Worm (Caenorhabditis elegans) whole organism, L1 larva: ENCODE results near the gene nhr-148.
"Not testable (repeated sequence)": the region's sequence is repeated elsewhere in the genome, so short reads cannot be mapped to it uniquely, and the experiment has no call there.

Source experiments
- C04F5.9 ChIP-seq: sonication (generic microtip); optimal IDR thresholded peaks from 2 replicates; lab custom pipeline; 2016; ENCODE audit warnings: missing genetic modification characterization, missing compliant biosample characterization
- F16B12.6 ChIP-seq: fragments of 150-350 bp; optimal IDR thresholded peaks from 2 replicates; lab custom pipeline; 2014; ENCODE audit warnings: missing biosample characterization, missing genetic modification characterization
- Y116A8C.19 ChIP-seq: sonication (generic microtip); optimal IDR thresholded peaks from 2 replicates; lab custom pipeline; 2016; ENCODE audit warnings: missing compliant biosample characterization, missing genetic modification characterization, borderline replicate concordance
- aha-1 ChIP-seq: fragments of 150-350 bp; optimal IDR thresholded peaks from 2 replicates; lab custom pipeline; 2014; ENCODE audit warnings: missing biosample characterization, missing genetic modification characterization
- alr-1 ChIP-seq: fragments of 200-800 bp; sonication (Bioruptor generic); optimal IDR thresholded peaks from 2 replicates; lab custom pipeline; 2018; ENCODE audit warnings: borderline replicate concordance, mild to moderate bottlenecking, missing genetic modification characterization, missing compliant biosample characterization
- ama-1 ChIP-seq: fragments of 150-350 bp; optimal IDR thresholded peaks from 2 replicates; lab custom pipeline; 2014
- ceh-82 ChIP-seq, 3 experiments: fragments of 150-350 bp in 1 of 3; sonication (generic microtip) in 2 of 3; optimal IDR thresholded peaks; 2 replicates each; lab custom pipeline; 2014 to 2017; ENCODE audit warnings: missing biosample characterization in 3 of 3, missing genetic modification characterization in 3 of 3
- ceh-88 ChIP-seq: fragments of 200-800 bp; sonication (Bioruptor generic); IDR thresholded peaks from 2 replicates; pipeline ENCODE4 v1.3.6; 2022; ENCODE audit warnings: missing genetic modification characterization, missing compliant biosample characterization
- dpl-1 ChIP-seq, 3 experiments: fragments of 150-350 bp in 2 of 3; sonication (generic microtip) in 1 of 3; optimal IDR thresholded peaks; 2 replicates each; lab custom pipeline; 2014 to 2017; ENCODE audit warnings: missing biosample characterization in 3 of 3, missing genetic modification characterization in 3 of 3, missing genetic modification reagents in 3 of 3
- dsc-1 ChIP-seq: sonication (generic microtip); optimal IDR thresholded peaks from 2 replicates; lab custom pipeline; 2016; ENCODE audit warnings: mild to moderate bottlenecking, missing genetic modification characterization, missing compliant biosample characterization
- efl-1 ChIP-seq, 4 experiments: fragments of 150-350 bp; optimal IDR thresholded peaks in 3 of 4; peaks in 1 of 4; 1 replicate in 1 of 4; 2 replicates in 3 of 4; lab custom pipeline; 2014; ENCODE audit warnings: missing biosample characterization in 2 of 4, missing genetic modification characterization in 2 of 4, missing genetic modification reagents in 2 of 4
- elt-3 ChIP-seq, 6 experiments: fragments of 150-350 bp in 1 of 6; sonication (generic microtip); optimal IDR thresholded peaks; 2 replicates each; lab custom pipeline; 2017 to 2018; ENCODE audit warnings: missing biosample characterization in 6 of 6, missing genetic modification characterization in 6 of 6, inconsistent platforms in 1 of 6
- ets-5 ChIP-seq: fragments of 200-800 bp; sonication (Bioruptor generic); IDR thresholded peaks from 2 replicates; pipeline ENCODE4 v1.3.6; 2022; ENCODE audit warnings: missing genetic modification characterization, missing compliant biosample characterization
- fkh-4 ChIP-seq: sonication (generic microtip); optimal IDR thresholded peaks from 2 replicates; lab custom pipeline; 2016; ENCODE audit warnings: missing compliant biosample characterization, missing genetic modification characterization, borderline replicate concordance
- fkh-8 ChIP-seq: sonication (generic microtip); optimal IDR thresholded peaks from 2 replicates; lab custom pipeline; 2016; ENCODE audit warnings: mild to moderate bottlenecking, missing genetic modification characterization, missing compliant biosample characterization
- hlh-17 ChIP-seq: fragments of 200-800 bp; sonication (Bioruptor generic); optimal IDR thresholded peaks from 2 replicates; lab custom pipeline; 2018; ENCODE audit warnings: missing genetic modification characterization, mild to moderate bottlenecking, missing compliant biosample characterization, moderate library complexity, borderline replicate concordance
- irx-1 ChIP-seq: sonication (generic microtip); optimal IDR thresholded peaks from 2 replicates; lab custom pipeline; 2016; ENCODE audit warnings: missing genetic modification characterization, missing compliant biosample characterization
- jun-1 ChIP-seq: fragments of 150-350 bp; optimal IDR thresholded peaks from 2 replicates; lab custom pipeline; 2014; ENCODE audit warnings: missing biosample characterization, missing genetic modification reagents, missing genetic modification characterization
- lin-14 ChIP-seq: fragments of 200-800 bp; sonication (Bioruptor generic); optimal IDR thresholded peaks from 2 replicates; lab custom pipeline; 2018; ENCODE audit warnings: mild to moderate bottlenecking, missing genetic modification characterization, moderate library complexity, missing compliant biosample characterization
- lin-15B ChIP-seq: fragments of 150-350 bp; sonication (generic microtip); optimal IDR thresholded peaks from 3 replicates; lab custom pipeline; 2014; ENCODE audit warnings: missing biosample characterization, missing genetic modification characterization
- mdl-1 ChIP-seq, 2 experiments: fragments of 150-350 bp; optimal IDR thresholded peaks; 2 replicates each; lab custom pipeline; 2014 to 2017; ENCODE audit warnings: missing biosample characterization in 2 of 2, missing genetic modification characterization in 2 of 2, inconsistent platforms in 1 of 2
- nhr-19 ChIP-seq: fragments of 200-800 bp; sonication (Bioruptor generic); conservative IDR thresholded peaks from 2 replicates; pipeline ENCODE4 v1.3.6; 2022; ENCODE audit warnings: missing genetic modification characterization, missing compliant biosample characterization
- nhr-28 ChIP-seq: fragments of 150-350 bp; optimal IDR thresholded peaks from 2 replicates; lab custom pipeline; 2014; ENCODE audit warnings: missing biosample characterization, missing genetic modification characterization
- nhr-85 ChIP-seq: sonication (generic microtip); peaks from one replicate; lab custom pipeline; 2016; ENCODE audit warnings: missing genetic modification characterization, inconsistent platforms, missing compliant biosample characterization
- pax-3 ChIP-seq: fragments of 200-800 bp; sonication (Bioruptor generic); optimal IDR thresholded peaks from 2 replicates; lab custom pipeline; 2018; ENCODE audit warnings: mild to moderate bottlenecking, missing genetic modification characterization, moderate library complexity, missing compliant biosample characterization
- rnt-1 ChIP-seq: sonication (generic microtip); optimal IDR thresholded peaks from 2 replicates; lab custom pipeline; 2016; ENCODE audit warnings: mild to moderate bottlenecking, missing genetic modification characterization, moderate library complexity, missing compliant biosample characterization
- sptf-1 ChIP-seq: fragments of 150-350 bp; optimal IDR thresholded peaks from 2 replicates; lab custom pipeline; 2014; ENCODE audit warnings: missing biosample characterization, missing genetic modification characterization
- swsn-7 ChIP-seq: sonication (generic microtip); optimal IDR thresholded peaks from 2 replicates; lab custom pipeline; 2016; ENCODE audit warnings: missing genetic modification characterization, missing compliant biosample characterization
- unc-98 ChIP-seq: fragments of 200-800 bp; sonication (Bioruptor generic); IDR thresholded peaks from 2 replicates; pipeline ENCODE4 v1.3.6; 2022; ENCODE audit warnings: missing genetic modification characterization, missing compliant biosample characterization
- vab-15 ChIP-seq: sonication (generic microtip); optimal IDR thresholded peaks from 2 replicates; lab custom pipeline; 2017; ENCODE audit warnings: missing genotype, mild to moderate bottlenecking, missing genetic modification characterization, missing compliant biosample characterization
- xbp-1 ChIP-seq: sonication (generic microtip); optimal IDR thresholded peaks from 2 replicates; lab custom pipeline; 2016; ENCODE audit warnings: missing genetic modification characterization, missing compliant biosample characterization
- ztf-11 ChIP-seq, 2 experiments: sonication (generic microtip); optimal IDR thresholded peaks; 2 replicates each; lab custom pipeline; 2016 to 2017; ENCODE audit warnings: missing genetic modification characterization in 2 of 2, missing biosample characterization in 1 of 2, missing compliant biosample characterization in 1 of 2

The nhr-148 gene

ce11 chrV:7345494-7345893, 3.5 kb downstream of the nhr-148 start, which contains the start of gene nhr-147:
TSS of gene nhr-147 (plus strand) at chrV:7345794.
- not testable (repeated sequence) for TF ChIP-seq mdl-1 (tag; optimal IDR thresholded peaks at IDR 0.05; lab: Kevin White, UChicago); unc-98 (GFP tag; lab: Robert Waterston, UW); dpl-1 (GFP tag; optimal IDR thresholded peaks at IDR 0.05; lab: Kevin White, UChicago)

- TF ChIP-seq hlh-17 (GFP tag; lab: Kevin White, UChicago) (no peak), pax-3 (tag; lab: Kevin White, UChicago) (no peak), dsc-1 (tag; lab: Kevin White, UChicago) (no peak), ceh-88 (GFP tag; lab: Robert Waterston, UW) (no peak), F16B12.6 (tag; lab: Kevin White, UChicago) (no peak), lin-14 (GFP tag; lab: Kevin White, UChicago) (no peak), swsn-7 (tag; lab: Kevin White, UChicago) (no peak), lin-15B (tag; lab: Kevin White, UChicago) (no peak), ztf-11 (tag; optimal IDR thresholded peaks at IDR 0.05; lab: Kevin White, UChicago) (no peak), vab-15 (tag; lab: Kevin White, UChicago) (no peak), C04F5.9 (tag; lab: Kevin White, UChicago) (no peak), nhr-85 (no peak), elt-3 (tag; optimal IDR thresholded peaks at IDR 0.05; lab: Kevin White, UChicago) (no peak), Y116A8C.19 (tag; lab: Kevin White, UChicago) (no peak), efl-1 (optimal IDR thresholded peaks at IDR 0.05; lab: Kevin White, UChicago) (no peak), efl-1 (GFP tag; optimal IDR thresholded peaks at IDR 0.05 in 1 of 2; lab: Kevin White, UChicago) (no peak), xbp-1 (tag; lab: Kevin White, UChicago) (no peak), alr-1 (tag; lab: Kevin White, UChicago) (no peak), fkh-8 (tag; lab: Kevin White, UChicago) (no peak), nhr-28 (tag; lab: Kevin White, UChicago) (no peak), jun-1 (tag; lab: Kevin White, UChicago) (no peak)
These were observed 7.6 kb downstream of the nhr-148 start, which contains the start of gene nhr-149 for ce11 chrV:7349541-7349940. TSS of gene nhr-149 (minus strand) at chrV:7349641.

- no peak for TF ChIP-seq unc-98 (GFP tag; lab: Robert Waterston, UW)
- no peak for TF ChIP-seq nhr-19 (GFP tag; lab: Robert Waterston, UW)
- no peak for TF ChIP-seq rnt-1 (tag; lab: Kevin White, UChicago)
These were observed 10.5 kb downstream of the nhr-148 start, which contains the start of the genes srh-231 and srh-275 for ce11 chrV:7352186-7353053. TSS of gene srh-231 (minus strand) at chrV:7352236. TSS of gene srh-275 (plus strand) at chrV:7353003.

- TF ChIP-seq aha-1 (tag; lab: Kevin White, UChicago) = no peak
- no peak for TF ChIP-seq fkh-4 (tag; lab: Kevin White, UChicago)
- no peak for TF ChIP-seq lin-15B (tag; lab: Kevin White, UChicago)
These were observed 11.6 kb downstream of the nhr-148 start for ce11 chrV:7353602-7354001.

- TF ChIP-seq ama-1 (lab: Kevin White, UChicago) (no peak), irx-1 (tag; lab: Kevin White, UChicago) (no peak), sptf-1 (tag; lab: Kevin White, UChicago) (no peak), xbp-1 (tag; lab: Kevin White, UChicago) (no peak), ceh-88 (GFP tag; lab: Robert Waterston, UW) (no peak), fkh-8 (tag; lab: Kevin White, UChicago) (no peak), ets-5 (GFP tag; lab: Robert Waterston, UW) (no peak), ceh-82 (tag; optimal IDR thresholded peaks at IDR 0.05; lab: Kevin White, UChicago) (no peak), aha-1 (tag; lab: Kevin White, UChicago) (no peak)
These were observed 13.5 kb downstream of the nhr-148 start, which contains the start of gene tag-293 for ce11 chrV:7355464-7355863. TSS of gene tag-293 (minus strand) at chrV:7355564.
